Fruit fly (Drosophila melanogaster): Measurements from ENCODE around the gene kis.

- no peak for TF ChIP-seq h (optimal IDR thresholded peaks at IDR 0.05)
- no peak for TF ChIP-seq psq (optimal IDR thresholded peaks at IDR 0.05)
- no peak for TF ChIP-seq insv (optimal IDR thresholded peaks at IDR 0.05)
- no peak for TF ChIP-seq Sin3A (optimal IDR thresholded peaks at IDR 0.05)
Observed at dm6 chr2L:285596-286023, 35.0 kb upstream of the kis start.
